Worm (Caenorhabditis elegans): Measurements from ENCODE around the gene C04C3.6.

- TF ChIP-seq R02D3.7 (tag; optimal IDR thresholded peaks at IDR 0.05), result no peak
- TF ChIP-seq nhr-237 (tag; optimal IDR thresholded peaks at IDR 0.05), result no peak
- TF ChIP-seq egl-27 (tag; optimal IDR thresholded peaks at IDR 0.05), result no peak
- TF ChIP-seq ces-1 (GFP tag; optimal IDR thresholded peaks at IDR 0.05), result no peak
- no peak for TF ChIP-seq unc-62 (GFP tag; optimal IDR thresholded peaks at IDR 0.05 in 1 of 2)
- no peak for TF ChIP-seq unc-62 (tag; optimal IDR thresholded peaks at IDR 0.05)
- no peak for TF ChIP-seq lin-13 (GFP tag; optimal IDR thresholded peaks at IDR 0.05)
- TF ChIP-seq nhr-6 (tag; optimal IDR thresholded peaks at IDR 0.05), result no peak
These were observed 38.4 kb downstream of the C04C3.6 start, which contains the start of gene B0546.4 for ce11 chrIV:3384047-3384446.

Measured in whole organism, L4 larva.